Worm (Caenorhabditis elegans): ENCODE results near the gene exos-4.1.

exos-4.1 gene

ce11 chrIV:13110876-13111275, 12.1 kb downstream of the exos-4.1 start:
- TF ChIP-seq nhr-10 (tag; optimal IDR thresholded peaks at IDR 0.05): no peak
- TF ChIP-seq nhr-21 (tag; optimal IDR thresholded peaks at IDR 0.05): peak; percentile 57
- TF ChIP-seq nhr-12 (tag; optimal IDR thresholded peaks at IDR 0.05): no peak
- TF ChIP-seq gmeb-1 (tag; optimal IDR thresholded peaks at IDR 0.05): no peak
- TF ChIP-seq ceh-82 (tag; optimal IDR thresholded peaks at IDR 0.05): no peak
- no peak for TF ChIP-seq nhr-23 (tag; optimal IDR thresholded peaks at IDR 0.05)
- TF ChIP-seq nhr-77 (tag; optimal IDR thresholded peaks at IDR 0.05): no peak
- no peak for TF ChIP-seq lin-39 (tag; optimal IDR thresholded peaks at IDR 0.05)
- no peak for TF ChIP-seq ztf-11 (tag; optimal IDR thresholded peaks at IDR 0.05)
- TF ChIP-seq C34F6.9 (tag; optimal IDR thresholded peaks at IDR 0.05): no peak
- TF ChIP-seq nhr-6 (tag; optimal IDR thresholded peaks at IDR 0.05): no peak
- TF ChIP-seq unc-62 (GFP tag; optimal IDR thresholded peaks at IDR 0.05): no peak
- TF ChIP-seq elt-1 (tag; optimal IDR thresholded peaks at IDR 0.05): no peak
- TF ChIP-seq fos-1 (tag; optimal IDR thresholded peaks at IDR 0.05): peak; percentile 11
- peak; percentile 55 for TF ChIP-seq nhr-129 (tag; optimal IDR thresholded peaks at IDR 0.05)
- no peak for TF ChIP-seq elt-3 (tag; optimal IDR thresholded peaks at IDR 0.05)
- no peak for TF ChIP-seq alr-1 (tag; optimal IDR thresholded peaks at IDR 0.05)
- no peak for TF ChIP-seq blmp-1 (tag; optimal IDR thresholded peaks at IDR 0.05; ENCODE audit: insufficient read depth)
- no peak for TF ChIP-seq peb-1 (tag; optimal IDR thresholded peaks at IDR 0.05)
- no peak for TF ChIP-seq sma-9 (GFP tag; optimal IDR thresholded peaks at IDR 0.05)
- no peak for TF ChIP-seq sma-9 (tag; optimal IDR thresholded peaks at IDR 0.05)
- peak; percentile 11 for TF ChIP-seq nhr-25 (tag; optimal IDR thresholded peaks at IDR 0.05)
- TF ChIP-seq ZK546.5 (tag; optimal IDR thresholded peaks at IDR 0.05): no peak
- TF ChIP-seq mab-5 (tag; optimal IDR thresholded peaks at IDR 0.05): no peak
- TF ChIP-seq F13H6.1 (tag; optimal IDR thresholded peaks at IDR 0.05): no peak

ce11 chrIV:13112982-13113381, 14.2 kb downstream of the exos-4.1 start, which contains the start of gene best-2:
best-2 (minus strand) TSS chrIV:13113082.
- TF ChIP-seq nhr-21 (tag; optimal IDR thresholded peaks at IDR 0.05) (no peak), crh-2 (tag; optimal IDR thresholded peaks at IDR 0.05) (no peak), aly-2 (tag; optimal IDR thresholded peaks at IDR 0.05) (no peak), lin-11 (tag; optimal IDR thresholded peaks at IDR 0.05) (no peak), nhr-11 (tag; optimal IDR thresholded peaks at IDR 0.05) (no peak), F13H6.1 (tag; optimal IDR thresholded peaks at IDR 0.05) (no peak), mab-5 (tag; optimal IDR thresholded peaks at IDR 0.05) (no peak), unc-55 (GFP tag; optimal IDR thresholded peaks at IDR 0.05) (no peak), ztf-11 (tag; optimal IDR thresholded peaks at IDR 0.05) (no peak), ceh-16 (tag; optimal IDR thresholded peaks at IDR 0.05) (no peak), nhr-23 (tag; optimal IDR thresholded peaks at IDR 0.05) (no peak), ama-1 (optimal IDR thresholded peaks at IDR 0.05) (no peak), unc-62 (GFP tag; optimal IDR thresholded peaks at IDR 0.05) (no peak), elt-3 (tag; optimal IDR thresholded peaks at IDR 0.05) (no peak), ZK546.5 (tag; optimal IDR thresholded peaks at IDR 0.05) (no peak), nhr-129 (tag; optimal IDR thresholded peaks at IDR 0.05) (no peak)

DNA sequence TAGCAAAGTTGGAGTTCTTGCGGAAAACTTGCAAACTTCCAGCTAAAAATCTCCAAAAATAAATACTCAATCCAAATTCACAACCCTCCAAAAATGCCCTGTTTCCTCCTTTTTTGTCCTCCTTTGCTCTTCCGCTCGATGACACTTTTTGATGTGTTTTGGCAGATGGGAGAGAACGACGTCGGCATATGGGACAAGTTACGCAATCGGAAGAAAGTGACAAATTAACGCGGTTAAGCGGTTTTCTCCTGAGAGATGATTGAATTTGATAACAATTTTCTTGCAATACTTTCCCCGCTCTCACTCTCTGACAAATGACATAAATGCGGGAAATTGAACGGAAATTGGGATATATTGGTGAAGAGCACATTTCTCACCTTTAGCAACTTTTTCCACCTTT, 17.9 kb downstream of the exos-4.1 start:
- TF ChIP-seq nhr-23 (tag; optimal IDR thresholded peaks at IDR 0.05) (no peak), gmeb-1 (tag; optimal IDR thresholded peaks at IDR 0.05) (no peak), nhr-129 (tag; optimal IDR thresholded peaks at IDR 0.05) (no peak), dmd-4 (tag; optimal IDR thresholded peaks at IDR 0.05) (no peak), ZK546.5 (tag; optimal IDR thresholded peaks at IDR 0.05) (no peak), nhr-21 (tag; optimal IDR thresholded peaks at IDR 0.05) (no peak), nhr-10 (tag; optimal IDR thresholded peaks at IDR 0.05) (no peak), C34F6.9 (tag; optimal IDR thresholded peaks at IDR 0.05) (no peak), alr-1 (tag; optimal IDR thresholded peaks at IDR 0.05) (no peak), ceh-16 (tag; optimal IDR thresholded peaks at IDR 0.05) (no peak), nhr-77 (tag; optimal IDR thresholded peaks at IDR 0.05) (no peak)

DNA sequence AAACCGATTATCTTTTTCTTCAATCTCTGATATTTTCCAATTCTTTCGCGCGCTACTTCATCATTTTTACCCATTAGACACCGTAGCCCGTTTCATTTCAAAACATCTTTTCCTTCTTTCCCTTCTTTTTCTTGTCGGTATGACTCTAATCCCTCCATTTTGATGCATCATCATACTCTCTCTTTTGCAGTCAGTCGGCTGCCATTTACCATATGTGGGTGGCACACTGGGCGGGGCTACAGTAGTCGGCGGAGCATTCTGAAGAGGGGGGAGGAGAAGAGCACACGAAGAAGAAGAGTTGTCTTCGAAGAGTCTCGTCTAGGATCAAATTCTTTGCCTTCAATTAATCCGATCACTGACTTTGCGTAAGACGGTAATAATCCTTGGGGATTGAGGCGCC, 20.0 kb downstream of the exos-4.1 start, which contains the start of gene unc-30:
Gene unc-30 (plus strand): TSS at position 184 of the 400 bp plus-strand sequence.
- TF ChIP-seq mab-5 (tag; optimal IDR thresholded peaks at IDR 0.05): peak; percentile 19
- no peak for TF ChIP-seq sma-9 (GFP tag; optimal IDR thresholded peaks at IDR 0.05)
- no peak for TF ChIP-seq sma-9 (tag; optimal IDR thresholded peaks at IDR 0.05)
- TF ChIP-seq lsy-2 (tag; optimal IDR thresholded peaks at IDR 0.05): peak in 1 of 2 experiments; percentile 21
- no peak for TF ChIP-seq nhr-11 (tag; optimal IDR thresholded peaks at IDR 0.05)
- TF ChIP-seq unc-62 (GFP tag; optimal IDR thresholded peaks at IDR 0.05): no peak
- TF ChIP-seq C34F6.9 (tag; optimal IDR thresholded peaks at IDR 0.05): no peak
- TF ChIP-seq nhr-129 (tag; optimal IDR thresholded peaks at IDR 0.05): peak; percentile 18
- no peak for TF ChIP-seq R02D3.7 (tag; optimal IDR thresholded peaks at IDR 0.05)
- TF ChIP-seq unc-55 (GFP tag; optimal IDR thresholded peaks at IDR 0.05): peak; percentile 84
- no peak for TF ChIP-seq skn-1 (tag; optimal IDR thresholded peaks at IDR 0.05)
